Fruit fly (Drosophila melanogaster): ENCODE data around the gene CG15930.

DNA sequence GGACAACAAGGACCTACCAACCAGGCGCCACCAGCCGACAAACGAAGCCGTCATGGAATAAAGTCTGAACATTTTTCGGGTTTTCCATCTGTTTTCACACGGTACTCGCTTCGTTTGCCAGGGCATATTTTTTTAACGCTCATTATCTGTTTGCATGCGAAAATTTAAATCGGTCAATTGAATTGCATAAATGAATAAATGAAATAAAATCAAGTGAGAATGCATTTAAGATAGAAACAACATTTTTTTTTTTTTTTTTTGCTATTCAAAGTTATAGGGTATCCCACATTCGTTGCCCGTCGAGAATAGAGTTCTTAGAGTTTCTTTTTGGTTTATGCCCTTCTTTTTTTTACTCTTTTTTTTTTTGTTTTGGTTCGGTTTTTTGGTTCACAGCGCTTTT, 31.3 kb downstream of the CG15930 start:
- TF ChIP-seq CG8478 (optimal IDR thresholded peaks at IDR 0.05) (no peak), CTCF (optimal IDR thresholded peaks at IDR 0.05) (no peak)
